Worm (Caenorhabditis elegans): ENCODE results near the gene Y39A3A.3.

The Y39A3A.3 gene

DNA sequence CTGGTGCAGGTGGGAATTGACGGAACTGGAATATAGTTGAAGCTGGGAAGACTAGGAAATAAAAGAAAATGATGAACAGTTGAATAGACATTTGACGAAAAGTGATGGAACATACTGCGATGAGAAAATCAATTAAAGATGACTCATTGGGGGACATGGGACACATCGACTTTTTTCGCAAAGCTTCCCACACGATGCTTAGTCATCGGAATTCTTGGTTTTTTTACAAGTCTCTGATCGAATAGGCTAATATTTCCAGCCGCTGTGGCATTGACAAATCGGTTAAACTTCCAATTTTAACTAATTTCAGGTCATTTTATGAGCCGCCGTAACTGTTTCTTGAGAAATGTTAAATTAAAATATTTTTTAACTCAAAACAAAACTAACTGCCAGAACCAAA, at the start of gene Y39A3A.3:
Gene Y39A3A.3 (minus strand): TSS at position 101 of the 400 bp plus-strand sequence.
- no peak for TF ChIP-seq cog-1 (tag; optimal IDR thresholded peaks at IDR 0.05)
- no peak for TF ChIP-seq klf-2 (GFP tag; conservative IDR thresholded peaks at IDR 0.05)
- no peak for TF ChIP-seq ztf-29 (GFP tag; IDR thresholded peaks at IDR 0.05)
- TF ChIP-seq T22C8.4 (GFP tag; IDR thresholded peaks at IDR 0.05), result no peak
- TF ChIP-seq ztf-23 (GFP tag; IDR thresholded peaks at IDR 0.05), result no peak
- TF ChIP-seq tab-1 (GFP tag; IDR thresholded peaks at IDR 0.05), result no peak
- TF ChIP-seq flt-1 (GFP tag; IDR thresholded peaks at IDR 0.05), result no peak
- TF ChIP-seq med-1 (GFP tag; optimal IDR thresholded peaks at IDR 0.05; ENCODE audit: insufficient read depth), result no peak
- TF ChIP-seq ref-1 (GFP tag; conservative IDR thresholded peaks at IDR 0.05), result no peak

DNA sequence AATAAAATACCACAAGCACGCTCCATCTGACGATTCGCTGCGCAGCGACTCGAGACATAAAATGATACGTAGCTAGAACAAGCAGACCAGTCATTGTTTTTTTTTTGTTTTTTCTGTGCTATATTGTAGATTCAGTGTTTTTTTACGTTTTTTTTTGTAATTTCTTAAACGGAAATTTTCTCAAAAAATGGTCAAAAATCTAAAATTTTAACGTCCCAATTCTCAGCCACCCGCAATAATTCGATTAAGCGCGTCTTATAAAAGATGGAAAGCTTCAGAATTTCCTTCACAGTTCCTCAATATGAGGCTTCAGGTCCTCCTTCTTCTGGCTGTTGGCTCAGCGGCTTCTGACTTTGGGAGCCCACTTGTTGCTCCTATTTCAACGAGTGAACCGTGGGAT, 49.4 kb upstream of the Y39A3A.3 start, which contains the start of gene Y48G9A.6:
Gene Y48G9A.6 (plus strand): TSS at position 301 of the 400 bp plus-strand sequence.
- TF ChIP-seq klf-2 (GFP tag; conservative IDR thresholded peaks at IDR 0.05) (no peak), med-1 (GFP tag; optimal IDR thresholded peaks at IDR 0.05; ENCODE audit: insufficient read depth) (no peak), tab-1 (GFP tag; IDR thresholded peaks at IDR 0.05) (no peak), flt-1 (GFP tag; IDR thresholded peaks at IDR 0.05) (no peak), T22C8.4 (GFP tag; IDR thresholded peaks at IDR 0.05) (no peak), ztf-29 (GFP tag; IDR thresholded peaks at IDR 0.05) (no peak), cog-1 (tag; optimal IDR thresholded peaks at IDR 0.05) (no peak), ref-1 (GFP tag; conservative IDR thresholded peaks at IDR 0.05) (no peak), ztf-23 (GFP tag; IDR thresholded peaks at IDR 0.05) (no peak)

- no peak for TF ChIP-seq med-1 (GFP tag; optimal IDR thresholded peaks at IDR 0.05; ENCODE audit: insufficient read depth)
Observed at ce11 chrIII:2116797-2117196, 48.6 kb upstream of the Y39A3A.3 start, which contains the start of gene Y48G9A.11. TSS of gene Y48G9A.11 (minus strand) at chrIII:2116897.

ce11 chrIII:2115322-2115721, 47.2 kb upstream of the Y39A3A.3 start:
- TF ChIP-seq ref-1 (GFP tag; conservative IDR thresholded peaks at IDR 0.05) (no peak), flt-1 (GFP tag; IDR thresholded peaks at IDR 0.05) (no peak), cog-1 (tag; optimal IDR thresholded peaks at IDR 0.05) (no peak), med-1 (GFP tag; optimal IDR thresholded peaks at IDR 0.05; ENCODE audit: insufficient read depth) (no peak), T22C8.4 (GFP tag; IDR thresholded peaks at IDR 0.05) (peak; percentile 61), klf-2 (GFP tag; conservative IDR thresholded peaks at IDR 0.05) (no peak)

ce11 chrIII:2112601-2113176, 44.5 kb upstream of the Y39A3A.3 start:
- TF ChIP-seq ztf-29 (GFP tag; IDR thresholded peaks at IDR 0.05) (no peak), T22C8.4 (GFP tag; IDR thresholded peaks at IDR 0.05) (peak; percentile 94)

DNA sequence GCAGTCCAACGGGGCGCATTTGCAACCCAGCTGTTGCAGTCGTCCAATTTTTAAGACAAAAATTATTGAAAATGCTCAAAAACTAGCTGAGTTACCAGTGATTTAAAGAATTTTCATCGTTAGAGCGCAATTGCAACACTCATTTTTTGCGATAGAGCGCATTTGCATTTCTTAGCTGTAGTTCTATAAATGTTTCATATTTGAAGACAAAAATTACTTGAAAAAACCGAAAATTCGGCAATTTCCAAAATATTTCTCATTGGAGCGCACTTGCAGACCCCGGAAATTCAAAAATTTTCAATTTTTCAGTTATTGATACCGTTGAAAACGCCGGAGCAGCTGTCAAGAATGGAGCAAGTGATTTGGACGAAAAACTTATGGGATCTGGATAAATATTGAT, 43.9 kb upstream of the Y39A3A.3 start:
- TF ChIP-seq tab-1 (GFP tag; IDR thresholded peaks at IDR 0.05) (no peak), ztf-29 (GFP tag; IDR thresholded peaks at IDR 0.05) (no peak), klf-2 (GFP tag; conservative IDR thresholded peaks at IDR 0.05) (no peak), T22C8.4 (GFP tag; IDR thresholded peaks at IDR 0.05) (no peak), ztf-23 (GFP tag; IDR thresholded peaks at IDR 0.05) (no peak), med-1 (GFP tag; optimal IDR thresholded peaks at IDR 0.05; ENCODE audit: insufficient read depth) (no peak), ref-1 (GFP tag; conservative IDR thresholded peaks at IDR 0.05) (no peak), flt-1 (GFP tag; IDR thresholded peaks at IDR 0.05) (no peak)

- TF ChIP-seq ztf-23 (GFP tag; IDR thresholded peaks at IDR 0.05) (no peak), T22C8.4 (GFP tag; IDR thresholded peaks at IDR 0.05) (no peak), ztf-29 (GFP tag; IDR thresholded peaks at IDR 0.05) (no peak), klf-2 (GFP tag; conservative IDR thresholded peaks at IDR 0.05) (no peak), flt-1 (GFP tag; IDR thresholded peaks at IDR 0.05) (no peak), cog-1 (tag; optimal IDR thresholded peaks at IDR 0.05) (no peak), tab-1 (GFP tag; IDR thresholded peaks at IDR 0.05) (no peak), ref-1 (GFP tag; conservative IDR thresholded peaks at IDR 0.05) (no peak), med-1 (GFP tag; optimal IDR thresholded peaks at IDR 0.05; ENCODE audit: insufficient read depth) (no peak)
Observed at ce11 chrIII:2111376-2111775, 43.2 kb upstream of the Y39A3A.3 start.

- no peak for TF ChIP-seq cog-1 (tag; optimal IDR thresholded peaks at IDR 0.05)
- no peak for TF ChIP-seq T22C8.4 (GFP tag; IDR thresholded peaks at IDR 0.05)
- TF ChIP-seq med-1 (GFP tag; optimal IDR thresholded peaks at IDR 0.05; ENCODE audit: insufficient read depth), result no peak
- TF ChIP-seq ref-1 (GFP tag; conservative IDR thresholded peaks at IDR 0.05), result no peak
- no peak for TF ChIP-seq tab-1 (GFP tag; IDR thresholded peaks at IDR 0.05)
Observed at ce11 chrIII:2110249-2110648, 42.1 kb upstream of the Y39A3A.3 start, which contains the start of gene Y48G9A.7. TSS of gene Y48G9A.7 (plus strand) at chrIII:2110549.

ce11 chrIII:2105935-2106334, 37.8 kb upstream of the Y39A3A.3 start:
- no peak for TF ChIP-seq T22C8.4 (GFP tag; IDR thresholded peaks at IDR 0.05)
- no peak for TF ChIP-seq klf-2 (GFP tag; conservative IDR thresholded peaks at IDR 0.05)
- TF ChIP-seq cog-1 (tag; optimal IDR thresholded peaks at IDR 0.05), result no peak
- TF ChIP-seq tab-1 (GFP tag; IDR thresholded peaks at IDR 0.05), result no peak
- TF ChIP-seq ztf-23 (GFP tag; IDR thresholded peaks at IDR 0.05), result no peak
- no peak for TF ChIP-seq ztf-29 (GFP tag; IDR thresholded peaks at IDR 0.05)
- no peak for TF ChIP-seq med-1 (GFP tag; optimal IDR thresholded peaks at IDR 0.05; ENCODE audit: insufficient read depth)
- TF ChIP-seq ref-1 (GFP tag; conservative IDR thresholded peaks at IDR 0.05), result no peak
- TF ChIP-seq flt-1 (GFP tag; IDR thresholded peaks at IDR 0.05), result no peak

DNA sequence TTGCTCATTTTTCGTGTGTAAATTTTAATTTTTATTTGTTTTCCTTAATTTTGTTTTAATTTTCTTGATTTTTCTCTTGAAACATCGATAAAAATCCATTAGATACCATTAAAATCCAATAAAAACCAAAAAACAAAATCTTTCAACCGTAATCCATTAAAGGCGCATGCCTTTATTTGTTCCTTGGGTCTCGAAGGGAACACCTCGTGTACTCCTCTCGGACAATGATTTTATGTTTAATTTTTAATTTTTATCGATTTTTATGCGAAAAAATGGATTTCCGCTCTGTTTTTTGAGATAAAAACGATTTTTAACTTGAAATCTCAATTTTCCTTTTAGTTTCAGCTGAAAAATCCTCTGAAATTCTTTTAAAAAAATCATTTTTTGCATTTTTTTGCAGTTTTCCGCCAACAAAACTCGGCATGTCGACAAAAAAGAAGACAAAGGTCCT, 33.8 kb upstream of the Y39A3A.3 start, which contains the start of gene ppk-2:
Gene ppk-2 (plus strand): TSS at position 401 of the 451 bp plus-strand sequence.
- TF ChIP-seq ztf-29 (GFP tag; IDR thresholded peaks at IDR 0.05), result no peak
- TF ChIP-seq cog-1 (tag; optimal IDR thresholded peaks at IDR 0.05), result no peak
- TF ChIP-seq T22C8.4 (GFP tag; IDR thresholded peaks at IDR 0.05), result no peak
- TF ChIP-seq ref-1 (GFP tag; conservative IDR thresholded peaks at IDR 0.05), result no peak
- no peak for TF ChIP-seq klf-2 (GFP tag; conservative IDR thresholded peaks at IDR 0.05)

Measured in whole organism, midembryonic.